Worm (Caenorhabditis elegans) whole organism, late embryonic: ENCODE data around the gene pal-1.

ENCODE experiments used
- C08G9.2 ChIP-seq: sonication (generic microtip); optimal IDR thresholded peaks from 2 replicates; lab custom pipeline; 2016; ENCODE audit warnings: mild to moderate bottlenecking, missing genetic modification characterization, moderate library complexity, missing compliant biosample characterization
- F13H6.1 ChIP-seq: sonication (generic microtip); optimal IDR thresholded peaks from 2 replicates; lab custom pipeline; 2016; ENCODE audit warnings: missing genetic modification characterization, missing compliant biosample characterization
- K02D7.2 ChIP-seq: sonication (generic microtip); optimal IDR thresholded peaks from 2 replicates; lab custom pipeline; 2017; ENCODE audit warnings: mild to moderate bottlenecking, missing genetic modification characterization, missing compliant biosample characterization
- T23F11.4 ChIP-seq: fragments of 200-800 bp; sonication (Bioruptor generic); optimal IDR thresholded peaks from 2 replicates; lab custom pipeline; 2018; ENCODE audit warnings: mild to moderate bottlenecking, missing genetic modification characterization, missing compliant biosample characterization
- ama-1 ChIP-seq: fragments of 150-350 bp; optimal IDR thresholded peaks from 2 replicates; lab custom pipeline; 2014
- ceh-18 ChIP-seq: sonication (generic microtip); optimal IDR thresholded peaks from 2 replicates; lab custom pipeline; 2016; ENCODE audit warnings: missing genetic modification characterization, missing compliant biosample characterization
- ceh-19 ChIP-seq: fragments of 200-800 bp; sonication (Bioruptor generic); optimal IDR thresholded peaks from 2 replicates; lab custom pipeline; 2018; ENCODE audit warnings: mild to moderate bottlenecking, missing genetic modification characterization, missing compliant biosample characterization
- ceh-34 ChIP-seq: sonication (generic microtip); optimal IDR thresholded peaks from 2 replicates; lab custom pipeline; 2016; ENCODE audit warnings: mild to moderate bottlenecking, missing genetic modification characterization, missing compliant biosample characterization
- elt-2 ChIP-seq: sonication (generic microtip); optimal IDR thresholded peaks from 2 replicates; lab custom pipeline; 2016; ENCODE audit warnings: missing genetic modification reagents, missing genetic modification characterization, missing compliant biosample characterization
- ets-4 ChIP-seq: sonication (generic microtip); optimal IDR thresholded peaks from 2 replicates; lab custom pipeline; 2016; ENCODE audit warnings: missing genetic modification characterization, missing compliant biosample characterization
- fax-1 ChIP-seq: sonication (generic microtip); optimal IDR thresholded peaks from 2 replicates; lab custom pipeline; 2016; ENCODE audit warnings: missing genotype, missing genetic modification characterization, missing compliant biosample characterization
- hlh-30 ChIP-seq: sonication (generic microtip); optimal IDR thresholded peaks from 2 replicates; lab custom pipeline; 2017; ENCODE audit warnings: antibody characterized with exemption, missing genetic modification characterization, missing compliant biosample characterization; ENCODE audit not compliant: insufficient read depth
- hlh-8 ChIP-seq: sonication (generic microtip); optimal IDR thresholded peaks from 2 replicates; lab custom pipeline; 2016; ENCODE audit warnings: missing genotype, missing genetic modification characterization, missing compliant biosample characterization
- lim-6 ChIP-seq: sonication (generic microtip); optimal IDR thresholded peaks from 2 replicates; lab custom pipeline; 2016; ENCODE audit warnings: missing genetic modification characterization, missing compliant biosample characterization
- nhr-11 ChIP-seq: fragments of 150-350 bp; optimal IDR thresholded peaks from 2 replicates; lab custom pipeline; 2014; ENCODE audit warnings: missing biosample characterization, missing genetic modification characterization
- nhr-232 ChIP-seq: sonication (generic microtip); optimal IDR thresholded peaks from 2 replicates; lab custom pipeline; 2016; ENCODE audit warnings: missing genetic modification characterization, missing compliant biosample characterization
- npax-4 ChIP-seq: sonication (generic microtip); optimal IDR thresholded peaks from 2 replicates; lab custom pipeline; 2016; ENCODE audit warnings: missing genetic modification characterization, missing compliant biosample characterization
- odd-2 ChIP-seq: sonication (generic microtip); optimal IDR thresholded peaks from 2 replicates; lab custom pipeline; 2017; ENCODE audit warnings: antibody characterized with exemption, mild to moderate bottlenecking, missing genetic modification characterization, missing compliant biosample characterization
- pat-9 ChIP-seq: fragments of 200-800 bp; sonication (Bioruptor generic); optimal IDR thresholded peaks from 2 replicates; lab custom pipeline; 2018; ENCODE audit warnings: mild to moderate bottlenecking, missing genetic modification characterization, moderate library complexity, missing compliant biosample characterization
- ref-2 ChIP-seq: sonication (generic microtip); optimal IDR thresholded peaks from 2 replicates; lab custom pipeline; 2016; ENCODE audit warnings: missing genetic modification characterization, missing compliant biosample characterization
- sdc-2 ChIP-seq: sonication (generic microtip); optimal IDR thresholded peaks from 2 replicates; lab custom pipeline; 2016; ENCODE audit warnings: missing genotype, missing genetic modification characterization, missing compliant biosample characterization
- sox-2 ChIP-seq: fragments of 200-800 bp; sonication (Bioruptor generic); IDR thresholded peaks from 2 replicates; pipeline ENCODE4 v1.3.6; 2022; ENCODE audit warnings: missing genetic modification reagents, missing genetic modification characterization, missing compliant biosample characterization
- tbx-7 ChIP-seq: sonication (generic microtip); optimal IDR thresholded peaks from 2 replicates; lab custom pipeline; 2016; ENCODE audit warnings: missing genotype, missing genetic modification characterization, missing compliant biosample characterization
- unc-42 ChIP-seq: sonication (generic microtip); optimal IDR thresholded peaks from 2 replicates; lab custom pipeline; 2016; ENCODE audit warnings: missing genotype, missing genetic modification characterization, missing compliant biosample characterization
- unc-55 ChIP-seq: sonication (generic microtip); optimal IDR thresholded peaks from 2 replicates; lab custom pipeline; 2017; ENCODE audit warnings: missing biosample characterization, missing genetic modification reagents, missing genetic modification characterization
- ztf-16 ChIP-seq: sonication (generic microtip); optimal IDR thresholded peaks from 2 replicates; lab custom pipeline; 2017; ENCODE audit warnings: missing genetic modification characterization, missing compliant biosample characterization

Gene pal-1

DNA sequence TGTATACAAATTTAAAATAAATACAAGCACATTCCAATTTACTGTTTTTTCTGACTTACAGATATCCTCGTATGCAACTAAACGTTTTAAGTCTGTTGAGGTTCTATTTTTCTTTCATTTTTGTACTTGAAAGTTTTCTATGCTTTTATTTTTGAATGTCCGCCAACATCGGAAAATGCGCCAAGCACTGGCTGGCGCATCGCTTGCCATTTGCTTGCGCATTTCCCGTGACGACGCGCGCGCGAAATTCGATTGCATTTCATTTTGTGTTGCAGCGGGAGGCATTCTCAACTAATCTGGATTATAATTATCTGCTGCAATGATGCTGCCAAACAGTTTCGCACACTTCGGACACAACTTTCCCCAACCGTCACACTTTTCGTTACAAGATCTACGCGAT is 52.4 kb downstream of the pal-1 start, which contains the start of gene fbxl-2 (continued):
- TF ChIP-seq ztf-16 (tag; lab: Kevin White, UChicago), result peak; percentile 33
- TF ChIP-seq elt-2 (tag; lab: Kevin White, UChicago), result peak; percentile 88
- TF ChIP-seq ref-2 (tag; lab: Kevin White, UChicago), result peak; percentile 86
- no peak for TF ChIP-seq odd-2 (tag; lab: Kevin White, UChicago)
- no peak for TF ChIP-seq npax-4 (tag; lab: Kevin White, UChicago)
- peak; percentile 53 for TF ChIP-seq F13H6.1
- peak; percentile 16 for TF ChIP-seq fax-1 (tag; lab: Kevin White, UChicago)
- peak; percentile 61 for TF ChIP-seq sdc-2 (tag; lab: Kevin White, UChicago)
- TF ChIP-seq nhr-232, result peak; percentile 21
- TF ChIP-seq T23F11.4 (GFP tag; lab: Kevin White, UChicago), result no peak
- TF ChIP-seq ama-1 (lab: Kevin White, UChicago), result peak; percentile 36
- TF ChIP-seq sox-2 (GFP tag; lab: Robert Waterston, UW), result no peak; the same call in 1 of the 2 replicates
- peak; percentile 91 for TF ChIP-seq unc-42 (tag; lab: Kevin White, UChicago)
- TF ChIP-seq tbx-7 (tag; lab: Kevin White, UChicago), result peak; percentile 20
- peak; percentile 90 for TF ChIP-seq ceh-34 (tag; lab: Kevin White, UChicago)
- TF ChIP-seq ets-4, result peak; percentile 95
- TF ChIP-seq hlh-8, result peak; percentile 44
- TF ChIP-seq nhr-11 (tag; lab: Kevin White, UChicago), result no peak
- no peak for TF ChIP-seq K02D7.2 (tag; lab: Kevin White, UChicago)
- peak; percentile 17 for TF ChIP-seq ceh-19
- peak; percentile 58 for TF ChIP-seq lim-6 (tag; lab: Kevin White, UChicago)
- TF ChIP-seq C08G9.2 (tag; lab: Kevin White, UChicago), result peak; percentile 36
- TF ChIP-seq pat-9 (tag; lab: Kevin White, UChicago), result peak; percentile 64
- TF ChIP-seq unc-55, result peak; percentile 48
- peak; percentile 73 for TF ChIP-seq hlh-30 (tag; lab: Kevin White, UChicago)
- TF ChIP-seq ceh-18 (tag; lab: Kevin White, UChicago), result peak; percentile 90
